Fruit fly (Drosophila melanogaster): ENCODE results near the gene SsRbeta.

Gene SsRbeta

DNA sequence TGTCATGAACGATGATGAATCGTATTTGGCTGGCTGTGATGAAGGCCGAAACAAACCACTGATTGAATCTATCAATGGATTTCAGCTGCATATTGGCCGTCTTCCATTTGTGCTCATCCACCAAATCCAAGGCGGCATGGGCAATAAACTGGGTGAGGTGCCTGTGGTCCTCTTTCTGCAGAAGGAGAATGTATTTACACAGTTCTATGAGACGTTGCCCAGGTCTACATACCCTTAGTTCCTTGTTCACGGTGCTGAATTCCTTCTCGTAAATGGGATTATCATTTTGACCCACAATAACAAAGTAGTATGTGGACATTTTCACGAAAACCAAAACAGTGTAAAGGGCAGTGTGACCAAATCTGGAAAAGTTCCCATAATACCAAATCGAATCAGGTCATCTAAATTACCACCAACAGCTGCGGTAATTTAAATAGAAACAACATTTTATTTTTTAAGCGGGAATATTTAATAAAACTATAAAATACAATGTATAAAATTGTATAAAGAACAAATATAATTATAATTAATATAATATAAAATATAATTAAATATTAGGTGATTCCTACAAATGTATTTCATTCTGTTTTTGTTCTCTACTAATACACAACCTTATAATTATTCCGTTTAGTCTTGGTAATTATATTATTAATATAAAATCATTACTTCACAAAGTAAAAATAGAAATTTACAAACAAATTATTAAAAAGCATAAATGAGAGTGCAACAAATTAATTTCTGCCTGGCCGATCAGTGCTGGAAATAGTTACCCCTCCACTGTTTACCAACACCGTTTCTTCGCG, 2.0 kb downstream of the SsRbeta start, which contains the start of the genes Trs20 and elg1:
TSS of gene Trs20 (minus strand) at position 369 of the 803 bp plus-strand sequence.
TSS of gene elg1 (plus strand) at position 765 of the 803 bp plus-strand sequence.
- no peak for TF ChIP-seq CG8478 (optimal IDR thresholded peaks at IDR 0.05)

DNA sequence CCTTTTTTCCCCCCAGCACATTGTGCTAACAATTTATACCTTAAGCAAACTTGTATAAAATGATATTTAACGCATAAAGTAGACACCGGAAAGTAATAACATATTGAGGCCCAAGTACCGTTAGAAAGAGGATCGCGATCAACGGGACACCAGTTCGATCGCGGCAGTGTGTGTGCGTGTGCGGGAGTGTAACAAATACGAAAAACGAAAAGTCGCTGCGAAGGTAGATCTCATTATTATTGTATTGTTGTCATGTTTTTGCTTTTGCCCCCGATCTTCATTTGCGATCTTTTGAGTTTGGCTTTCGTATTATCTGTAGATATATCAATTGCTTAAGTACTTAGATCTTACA, 2.6 kb downstream of the SsRbeta start:
- TF ChIP-seq CTCF (optimal IDR thresholded peaks at IDR 0.05), result no peak
- TF ChIP-seq CG8478 (optimal IDR thresholded peaks at IDR 0.05), result no peak

- no peak for TF ChIP-seq CTCF (optimal IDR thresholded peaks at IDR 0.05)
- no peak for TF ChIP-seq CG8478 (optimal IDR thresholded peaks at IDR 0.05)
These were observed 7.6 kb downstream of the SsRbeta start for dm6 chr3L:16136819-16137553.

DNA sequence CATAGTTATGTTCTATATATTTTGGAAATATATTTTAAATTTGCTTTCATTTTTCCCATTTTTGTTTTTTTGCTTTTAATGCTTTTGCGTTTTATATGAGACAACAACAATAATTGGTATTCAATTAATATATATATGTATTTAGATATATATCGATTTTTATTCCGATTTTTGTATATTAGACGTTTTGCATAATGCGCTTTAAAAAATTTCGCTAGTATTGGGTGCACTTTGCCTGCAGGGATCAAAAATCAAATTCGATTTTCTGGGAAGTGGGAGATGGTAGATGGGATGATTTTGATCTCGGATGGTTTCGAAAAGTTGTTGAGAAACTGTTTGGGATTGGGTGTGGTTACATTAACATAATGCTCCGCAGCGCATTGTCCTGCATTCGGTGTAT, 8.4 kb downstream of the SsRbeta start, which contains the start of gene CG5157:
TSS of gene CG5157 (minus strand) at position 101 of the 400 bp plus-strand sequence.
- TF ChIP-seq CTCF (optimal IDR thresholded peaks at IDR 0.05) (no peak), CG8478 (optimal IDR thresholded peaks at IDR 0.05) (no peak)

DNA sequence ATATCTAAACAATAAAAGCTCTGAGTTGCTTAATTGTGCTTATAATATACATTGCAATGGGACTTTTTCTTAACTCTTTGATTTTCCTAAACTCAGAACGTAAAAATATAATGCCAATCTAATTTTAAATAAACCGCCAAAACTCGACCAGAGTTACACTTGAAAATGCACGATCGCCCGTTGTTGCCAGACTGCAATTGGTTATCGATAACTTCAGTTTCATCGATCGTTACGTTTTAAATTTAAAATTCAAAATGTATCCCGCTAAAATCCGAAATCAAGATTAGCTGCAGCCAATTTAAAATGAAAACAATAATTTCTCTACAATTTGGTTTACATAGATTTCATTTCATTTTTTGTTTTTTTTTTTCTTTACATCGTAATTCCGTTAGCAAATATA, 9.7 kb downstream of the SsRbeta start:
- TF ChIP-seq CG8478 (optimal IDR thresholded peaks at IDR 0.05), result no peak

- no peak for TF ChIP-seq CTCF (optimal IDR thresholded peaks at IDR 0.05)
- no peak for TF ChIP-seq CG8478 (optimal IDR thresholded peaks at IDR 0.05)
These were observed 12.1 kb downstream of the SsRbeta start for dm6 chr3L:16141556-16141955.

- TF ChIP-seq CTCF (optimal IDR thresholded peaks at IDR 0.05) (no peak), CG8478 (optimal IDR thresholded peaks at IDR 0.05) (no peak)
These were observed 14.5 kb downstream of the SsRbeta start, which contains the start of gene CG32152 for dm6 chr3L:16143685-16144539. Gene CG32152 (minus strand): TSS chr3L:16144036.

DNA sequence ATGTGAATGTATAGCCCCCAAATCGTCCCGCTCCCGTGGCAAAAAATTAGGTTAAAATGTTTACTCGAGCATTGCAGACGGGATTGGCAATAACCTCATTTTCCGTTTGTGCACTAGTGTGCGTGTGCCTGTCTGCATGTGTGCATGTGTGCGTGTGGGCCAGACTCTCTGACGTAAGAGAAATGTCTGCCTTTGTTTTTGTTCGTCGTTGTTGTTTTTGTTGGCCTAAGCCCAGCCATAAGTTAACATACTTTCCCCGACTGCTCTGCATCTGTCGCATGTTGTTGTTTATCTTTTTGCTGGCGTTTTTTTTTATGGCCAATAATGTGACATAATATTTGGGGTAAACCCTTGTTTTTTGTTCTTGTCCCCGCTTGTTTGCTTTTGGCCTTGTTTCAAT, 15.9 kb downstream of the SsRbeta start:
- no peak for TF ChIP-seq CTCF (optimal IDR thresholded peaks at IDR 0.05)
- TF ChIP-seq CG8478 (optimal IDR thresholded peaks at IDR 0.05), result no peak

DNA sequence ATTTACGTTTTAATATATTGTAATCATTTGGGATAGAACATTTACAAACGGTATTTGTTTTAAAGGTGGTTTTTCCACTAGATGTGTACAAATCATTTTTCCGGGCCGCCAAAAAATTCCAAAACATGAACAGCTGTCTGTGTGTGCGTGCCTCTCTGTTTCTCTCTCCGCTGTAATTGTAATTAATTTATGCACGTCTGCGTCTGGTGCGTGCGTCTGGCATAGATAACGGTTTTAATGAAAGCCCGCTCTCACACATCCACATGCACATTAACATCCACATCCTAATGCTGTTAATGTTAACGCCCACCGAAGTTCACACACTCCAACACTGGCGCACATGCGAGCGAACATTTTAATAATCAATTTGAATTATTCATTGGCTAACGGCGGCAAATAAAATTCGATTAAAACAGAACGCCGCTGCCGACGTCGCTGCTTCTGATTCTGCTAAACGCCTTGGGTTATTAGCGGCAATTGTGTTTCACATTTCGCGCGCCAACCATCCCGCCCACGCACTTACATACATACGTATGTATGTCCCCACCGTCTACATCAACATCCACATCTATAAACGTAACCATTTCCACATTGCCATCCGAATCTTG, 16.6 kb downstream of the SsRbeta start:
- no peak for TF ChIP-seq CTCF (optimal IDR thresholded peaks at IDR 0.05)
- TF ChIP-seq CG8478 (optimal IDR thresholded peaks at IDR 0.05), result no peak

DNA sequence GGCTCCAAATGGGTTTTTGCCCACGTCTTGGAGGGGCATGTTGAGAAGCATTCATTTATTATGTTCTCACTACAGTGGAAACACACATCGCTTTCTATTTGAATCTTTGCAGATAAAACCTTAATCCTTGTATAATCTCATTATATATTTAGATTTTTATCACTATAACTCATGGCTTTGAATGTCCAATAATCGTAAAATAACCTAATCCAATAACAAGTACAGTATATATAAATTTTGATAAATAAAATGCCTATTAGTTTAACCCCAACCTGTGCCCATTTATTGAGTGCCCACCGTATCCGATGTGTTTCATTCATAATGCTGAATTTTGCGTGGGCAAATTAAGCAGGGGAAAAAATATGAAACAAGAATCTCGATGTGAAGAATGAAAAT, 17.1 kb downstream of the SsRbeta start:
- no peak for TF ChIP-seq CG8478 (optimal IDR thresholded peaks at IDR 0.05)
- no peak for TF ChIP-seq CTCF (optimal IDR thresholded peaks at IDR 0.05)

DNA sequence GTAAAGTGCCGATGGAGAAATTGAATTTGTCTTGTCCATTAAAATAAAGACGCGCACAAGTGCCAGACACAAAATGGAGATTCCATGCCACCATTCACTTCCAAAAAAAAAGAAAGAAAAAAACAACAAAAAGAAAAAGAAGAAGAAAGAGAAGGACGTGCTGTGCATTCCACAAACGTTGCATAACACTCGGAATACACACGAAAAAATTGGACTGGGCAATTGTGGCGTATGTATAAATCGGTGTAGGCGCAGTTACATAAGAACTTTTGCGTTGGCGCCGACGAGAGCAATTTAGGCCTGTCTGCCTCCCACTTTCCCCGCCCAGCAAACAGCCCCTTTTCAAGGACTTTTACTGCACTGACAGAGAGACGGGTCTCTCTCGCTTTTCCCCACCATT, 17.9 kb downstream of the SsRbeta start:
- TF ChIP-seq CG8478 (optimal IDR thresholded peaks at IDR 0.05), result no peak
- TF ChIP-seq CTCF (optimal IDR thresholded peaks at IDR 0.05), result no peak

DNA sequence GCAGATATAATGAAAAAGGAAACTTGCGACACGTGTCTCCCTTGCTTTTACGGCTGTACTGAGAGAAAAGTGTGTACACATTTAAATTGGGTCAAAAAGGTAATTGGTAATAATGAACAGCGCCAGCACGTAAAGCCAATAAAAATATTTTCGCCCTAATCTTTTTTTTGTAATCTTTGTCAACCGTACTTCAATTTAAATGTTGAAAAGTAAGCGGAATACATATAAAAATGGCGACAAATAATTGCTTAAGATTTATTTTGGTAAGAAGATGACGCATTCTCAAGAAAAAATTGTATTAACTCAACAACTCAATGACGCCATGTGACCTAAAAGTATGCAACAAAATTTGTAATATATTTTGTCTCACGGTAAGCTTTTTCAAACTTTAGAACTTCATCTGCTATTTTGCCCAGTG, 18.4 kb downstream of the SsRbeta start:
- TF ChIP-seq CTCF (optimal IDR thresholded peaks at IDR 0.05) (no peak), CG8478 (optimal IDR thresholded peaks at IDR 0.05) (no peak)

DNA sequence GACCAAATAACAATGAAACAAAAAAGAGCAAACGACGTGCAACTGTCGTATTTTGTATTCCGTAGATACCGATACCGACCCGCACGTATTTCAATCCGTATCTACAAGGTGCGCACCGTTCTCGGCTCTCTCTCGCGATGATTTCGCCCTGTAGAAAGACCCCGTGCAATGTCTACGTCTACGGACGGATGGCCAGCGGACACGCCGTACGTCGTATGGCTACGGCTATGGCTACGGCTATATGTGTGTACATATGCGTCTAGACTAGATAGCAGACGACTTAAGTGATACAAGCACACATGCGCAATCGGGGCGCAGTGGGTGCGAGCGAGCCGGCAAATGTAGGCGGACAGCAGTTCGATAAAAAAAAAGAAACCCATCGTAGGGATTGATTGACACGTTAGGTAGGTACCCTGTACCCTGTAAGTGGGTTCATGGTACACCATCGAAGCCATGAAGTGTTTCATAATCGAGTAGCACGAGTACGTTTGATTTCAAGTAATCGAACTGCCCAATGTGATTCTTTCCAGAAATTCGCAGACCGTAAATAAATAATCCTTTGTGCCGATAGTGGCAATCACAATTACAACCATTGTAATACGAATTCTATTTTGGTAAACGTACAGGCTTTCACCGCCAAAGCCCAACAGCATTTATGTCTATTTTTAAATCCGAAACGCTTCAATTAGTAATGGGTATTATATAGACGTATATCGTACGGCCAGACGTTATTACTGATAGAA, 20.2 kb downstream of the SsRbeta start:
- TF ChIP-seq CTCF (optimal IDR thresholded peaks at IDR 0.05) (no peak), CG8478 (optimal IDR thresholded peaks at IDR 0.05) (no peak)

DNA sequence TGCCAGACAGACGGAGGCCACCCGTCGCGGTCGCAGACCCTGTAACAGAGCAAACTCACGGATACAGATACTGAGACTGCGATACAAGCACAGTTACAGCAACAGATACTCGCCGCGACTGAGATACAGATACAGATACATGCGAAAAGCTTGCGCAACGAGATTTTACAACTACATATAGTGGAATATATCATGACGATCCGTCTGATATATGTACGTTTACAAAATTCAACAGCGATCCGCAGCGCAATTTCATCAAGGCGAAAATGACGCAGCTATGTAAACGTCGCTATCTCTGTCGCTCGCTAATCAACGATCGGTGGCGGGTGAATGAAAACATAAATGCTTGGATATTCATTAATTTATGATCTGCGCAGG, 20.7 kb downstream of the SsRbeta start:
- no peak for TF ChIP-seq CTCF (optimal IDR thresholded peaks at IDR 0.05)
- no peak for TF ChIP-seq CG8478 (optimal IDR thresholded peaks at IDR 0.05)

All from S2 (cell line).